Worm (Caenorhabditis elegans): ENCODE data around the gene T07H3.7.

- TF ChIP-seq dao-5 (tag; optimal IDR thresholded peaks at IDR 0.05) (no peak), him-1 (tag; optimal IDR thresholded peaks at IDR 0.05) (no peak), W03F9.2 (tag; optimal IDR thresholded peaks at IDR 0.05) (no peak)
Observed at ce11 chrII:1568214-1568613, 21.5 kb downstream of the T07H3.7 start, which contains the start of gene fbxb-49.
